Worm (Caenorhabditis elegans) whole organism, midembryonic: ENCODE data around the gene nfm-1.

ENCODE experiments used
- flt-1 ChIP-seq: fragments of 200-800 bp; sonication (Bioruptor generic); IDR thresholded peaks from 2 replicates; pipeline ENCODE4 v1.3.6; 2022; ENCODE audit warnings: missing genetic modification characterization, missing compliant biosample characterization
- klf-2 ChIP-seq: fragments of 200-800 bp; sonication (Bioruptor generic); conservative IDR thresholded peaks from 2 replicates; pipeline ENCODE4 v1.3.6; 2022; ENCODE audit warnings: missing genetic modification reagents, missing genetic modification characterization, missing compliant biosample characterization
- ztf-29 ChIP-seq: fragments of 200-800 bp; sonication (Bioruptor generic); IDR thresholded peaks from 2 replicates; pipeline ENCODE4 v1.3.6; 2022; ENCODE audit warnings: missing genetic modification reagents, missing genetic modification characterization, missing compliant biosample characterization

- TF ChIP-seq flt-1 (no peak), klf-2 (GFP tag; lab: Robert Waterston, UW) (no peak), ztf-29 (GFP tag; lab: Robert Waterston, UW) (no peak)
Observed at ce11 chrIII:6144390-6144962, 14.8 kb upstream of the nfm-1 start.
